Fruit fly (Drosophila melanogaster): ENCODE measurements around the gene CG15740.

DNA sequence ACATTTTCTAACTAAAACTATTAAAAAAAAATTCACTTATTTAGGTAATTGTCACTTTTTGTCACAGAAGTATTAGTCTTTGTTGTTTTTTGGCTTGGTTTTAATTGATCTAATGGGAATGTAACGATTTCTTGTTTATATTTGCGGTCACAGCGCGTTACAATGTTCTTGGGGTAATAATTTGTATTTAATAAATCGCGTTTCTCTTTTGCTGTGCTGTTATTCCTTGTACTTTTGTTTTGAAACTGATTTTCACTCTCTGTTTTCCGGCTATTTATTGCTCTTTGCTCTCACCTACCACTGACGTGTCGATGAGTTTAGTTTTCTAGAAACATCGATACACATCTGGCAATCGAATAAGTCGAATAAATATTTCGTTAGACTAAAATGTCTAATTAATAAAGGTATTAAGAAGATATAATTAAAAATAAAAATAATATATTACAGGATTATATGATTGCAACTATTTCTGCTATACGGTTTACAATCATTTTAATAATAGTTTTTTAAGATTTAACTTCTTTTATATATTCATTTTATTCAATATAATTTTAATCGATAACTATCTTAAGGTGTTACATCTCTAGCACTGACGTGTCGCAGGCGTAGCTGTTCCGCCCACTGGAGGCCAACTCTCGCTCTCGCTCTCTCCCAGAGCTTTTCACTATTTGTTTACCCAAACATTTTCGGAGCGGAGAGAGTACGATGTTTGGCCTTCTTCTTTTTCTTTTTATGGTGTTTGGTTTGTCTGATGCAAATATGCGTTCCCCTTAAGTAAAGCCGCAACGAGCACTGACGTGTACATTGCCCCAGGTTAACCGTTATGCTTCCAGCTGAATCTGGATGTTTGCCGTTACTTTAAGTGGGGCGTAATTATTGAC is 38.8 kb downstream of the CG15740 start, which contains the start of gene Hsc70-3:
- TF ChIP-seq CG7045 (GFP tag; optimal IDR thresholded peaks at IDR 0.05) = no peak
- peak; percentile 71 for TF ChIP-seq CG14711 (tag; optimal IDR thresholded peaks at IDR 0.05)
- TF ChIP-seq cic (GFP tag; optimal IDR thresholded peaks at IDR 0.05) = no peak
- TF ChIP-seq kay (GFP tag; ENCODE audit: borderline replicate concordance) = no peak
- TF ChIP-seq bab1 (GFP tag; optimal IDR thresholded peaks at IDR 0.05) = peak; percentile 54
- TF ChIP-seq pad (GFP tag; optimal IDR thresholded peaks at IDR 0.05) = peak; percentile 99
- peak; percentile 97 for TF ChIP-seq ovo (GFP tag; optimal IDR thresholded peaks at IDR 0.05)

All from whole organism, adult.